Fruit fly (Drosophila melanogaster) whole organism: ENCODE results near the gene CG42536.

Source experiments
- CG8478 ChIP-seq: fragments of >200 bp; optimal IDR thresholded peaks from 2 replicates; lab custom pipeline; 2018; ENCODE audit warnings: inconsistent platforms
- Dll ChIP-seq: fragments of >200 bp; optimal IDR thresholded peaks from 2 replicates; lab custom pipeline; 2017
- EcR ChIP-seq, 2 experiments: fragments of >200 bp; optimal IDR thresholded peaks; 2 replicates each; lab custom pipeline; 2017; ENCODE audit warnings: missing biosample characterization in 2 of 2, missing genetic modification characterization in 2 of 2, missing genetic modification reagents in 2 of 2
- pan ChIP-seq: fragments of >200 bp; optimal IDR thresholded peaks from 2 replicates; lab custom pipeline; 2017

DNA sequence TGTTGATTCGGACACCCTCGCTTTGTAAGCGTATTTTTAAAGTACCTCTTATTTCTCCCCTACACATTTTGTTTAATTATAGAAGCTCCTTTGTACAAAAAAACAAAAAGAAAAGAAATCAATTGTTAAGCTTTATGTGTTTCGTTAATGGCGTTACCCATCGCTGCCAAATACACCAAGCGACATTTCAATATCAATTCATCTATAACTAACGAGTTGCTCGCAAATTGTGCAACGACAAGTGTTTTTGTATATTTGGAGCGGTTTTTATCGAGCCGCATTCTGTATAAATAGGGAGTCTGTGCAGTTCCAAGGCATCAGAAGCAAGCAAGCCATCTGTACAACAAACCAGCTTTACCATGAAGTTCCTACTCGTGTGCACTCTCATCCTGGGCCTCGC is 9.6 kb upstream of the CG42536 start, which contains the start of gene CG18628:
- no peak for TF ChIP-seq EcR (GFP tag; optimal IDR thresholded peaks at IDR 0.05; lab: Kevin White, UChicago)
- TF ChIP-seq Dll (lab: Kevin White, UChicago) = no peak
- TF ChIP-seq CG8478 (lab: Kevin White, UChicago) = no peak
- no peak for TF ChIP-seq pan
